Worm (Caenorhabditis elegans): ENCODE measurements around the gene acp-7.

DNA sequence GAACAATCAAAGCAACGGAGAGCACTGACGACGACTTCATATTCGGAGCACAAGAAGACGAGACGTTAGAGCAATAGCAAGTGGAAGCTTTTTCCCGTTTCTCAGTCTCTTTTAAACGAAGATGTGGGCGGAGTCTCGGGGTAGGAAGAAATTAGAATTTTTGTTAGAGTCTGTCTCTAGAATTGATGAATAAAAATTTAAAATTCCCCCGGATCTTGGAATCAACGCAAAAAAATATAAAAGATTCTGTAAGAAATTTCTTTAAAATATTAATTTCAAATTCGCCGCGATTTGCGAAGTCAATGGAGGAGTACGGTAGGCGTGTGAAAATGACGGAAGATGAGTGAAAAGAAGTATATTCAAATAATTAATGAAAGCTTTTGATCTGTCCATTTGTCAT lies 18.0 kb downstream of the acp-7 start, which contains the start of gene nlp-71:
- TF ChIP-seq lir-1 (GFP tag; conservative IDR thresholded peaks at IDR 0.05), result no peak
- no peak for TF ChIP-seq him-1 (tag; optimal IDR thresholded peaks at IDR 0.05)
- no peak for TF ChIP-seq hrde-1 (tag; optimal IDR thresholded peaks at IDR 0.05; ENCODE audit: borderline replicate concordance)

Data from whole organism, young adult.